Worm (Caenorhabditis elegans) whole organism, mixed stage, embryonic: ENCODE data around the gene F59H6.14.
"Not testable (repeated sequence)": the region's sequence is repeated elsewhere in the genome, so short reads cannot be mapped to it uniquely, and the experiment has no call there.

Experiments
- M03D4.4 ChIP-seq: sonication (generic microtip); optimal IDR thresholded peaks from 2 replicates; lab custom pipeline; 2017; ENCODE audit warnings: mild to moderate bottlenecking, missing genetic modification characterization, missing compliant biosample characterization
- ceh-43 ChIP-seq: fragments of 200-800 bp; sonication (Bioruptor generic); optimal IDR thresholded peaks from 2 replicates; lab custom pipeline; 2018; ENCODE audit warnings: mild to moderate bottlenecking, missing genetic modification characterization, moderate library complexity, missing compliant biosample characterization
- elt-1 ChIP-seq: sonication (generic microtip); optimal IDR thresholded peaks from 2 replicates; lab custom pipeline; 2017; ENCODE audit warnings: missing genetic modification characterization, mild to moderate bottlenecking, missing compliant biosample characterization, antibody characterized with exemption, moderate library complexity, borderline replicate concordance; ENCODE audit not compliant: insufficient read depth
- lin-13 ChIP-seq: fragments of 150-350 bp; optimal IDR thresholded peaks from 2 replicates; lab custom pipeline; 2014; ENCODE audit warnings: missing biosample characterization, missing genetic modification characterization
- mep-1 ChIP-seq: fragments of 150-350 bp; optimal IDR thresholded peaks from 2 replicates; lab custom pipeline; 2017; ENCODE audit warnings: missing biosample characterization, missing genetic modification reagents, missing genetic modification characterization, inconsistent platforms
- nhr-2 ChIP-seq: fragments of 150-350 bp; optimal IDR thresholded peaks from 2 replicates; lab custom pipeline; 2014; ENCODE audit warnings: missing biosample characterization, missing genetic modification characterization
- nhr-28 ChIP-seq: fragments of 150-350 bp; optimal IDR thresholded peaks from 2 replicates; lab custom pipeline; 2014; ENCODE audit warnings: missing biosample characterization, missing genetic modification characterization
- pha-4 ChIP-seq: fragments of 150-350 bp; optimal IDR thresholded peaks from 2 replicates; lab custom pipeline; 2018; ENCODE audit warnings: missing biosample characterization, missing genetic modification reagents, missing genetic modification characterization
- unc-62 ChIP-seq: fragments of 150-350 bp; optimal IDR thresholded peaks from 2 replicates; lab custom pipeline; 2014; ENCODE audit warnings: missing biosample characterization, missing genetic modification reagents, missing genetic modification characterization
- ztf-11 ChIP-seq: fragments of 150-350 bp; optimal IDR thresholded peaks from 2 replicates; lab custom pipeline; 2014; ENCODE audit warnings: missing biosample characterization, missing genetic modification characterization

DNA sequence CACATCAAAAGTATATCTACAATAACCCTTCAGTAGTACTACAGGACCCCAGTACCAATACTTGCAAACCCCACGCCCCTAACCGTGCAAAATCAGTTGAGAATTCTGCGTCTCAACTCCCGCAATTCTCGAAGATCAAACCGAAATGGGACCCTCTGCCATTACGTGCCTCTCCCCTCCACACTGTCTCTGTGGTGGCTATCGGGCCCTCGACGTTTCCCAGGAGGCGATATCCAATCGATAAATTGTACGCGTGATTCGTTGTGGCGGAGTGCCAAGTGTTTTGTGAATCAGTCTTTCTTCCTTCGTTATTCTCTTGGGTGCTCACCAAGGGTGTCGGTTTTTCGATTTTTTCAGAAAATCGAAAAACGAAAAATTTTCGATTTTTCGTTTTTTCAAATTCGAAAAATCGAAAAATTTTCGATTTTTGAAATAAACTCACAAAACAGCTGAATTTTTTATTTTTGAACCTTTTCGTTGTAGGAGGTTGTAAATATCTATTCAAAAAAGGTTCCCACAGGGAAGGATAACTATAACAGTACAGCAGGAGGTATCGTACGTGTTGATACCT, 34.1 kb downstream of the F59H6.14 start, which contains the start of gene F07E5.12:
- TF ChIP-seq lin-13 (tag; lab: Kevin White, UChicago); ztf-11 (tag; lab: Kevin White, UChicago); elt-1 (tag; lab: Kevin White, UChicago); mep-1 (tag; lab: Kevin White, UChicago); pha-4 (tag; lab: Kevin White, UChicago); unc-62 (GFP tag; lab: Kevin White, UChicago); ceh-43; nhr-2 (tag; lab: Kevin White, UChicago); nhr-28; M03D4.4 (tag; lab: Kevin White, UChicago): not testable (repeated sequence)
